Worm (Caenorhabditis elegans): ENCODE data around the gene ZC373.3.

The ZC373.3 gene

DNA sequence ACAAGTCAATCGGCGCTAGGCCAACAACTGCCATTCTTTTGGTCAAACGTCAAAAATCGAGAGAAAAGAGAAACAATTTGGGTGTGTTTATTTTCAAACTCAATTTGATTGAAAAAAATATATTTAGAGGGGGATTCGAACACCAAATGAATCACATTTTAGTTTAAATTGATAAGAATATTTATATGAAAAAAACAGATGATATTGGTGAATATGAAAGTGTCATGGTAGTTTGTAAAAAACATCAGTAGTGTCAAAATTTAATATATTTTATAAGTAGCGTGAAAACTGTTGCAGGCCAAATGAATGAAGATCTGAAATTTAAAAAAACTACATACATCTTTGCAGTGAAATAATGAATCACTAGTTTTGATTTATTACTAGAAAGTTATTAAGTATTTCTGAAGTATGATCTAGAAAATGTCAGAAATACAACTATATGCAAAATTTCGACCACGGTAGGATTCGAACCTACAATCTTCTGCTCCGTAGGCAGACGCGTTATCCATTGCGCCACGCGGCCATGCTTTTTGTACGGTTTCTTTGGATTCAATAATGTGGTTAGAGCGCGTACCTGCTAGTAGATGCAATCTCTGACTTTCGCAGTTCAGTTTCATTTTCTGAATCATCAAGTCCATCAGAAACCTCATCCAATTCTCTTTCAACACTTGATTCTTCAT, 42.2 kb upstream of the ZC373.3 start, which contains the start of gene F19C6.4 (continued):
- TF ChIP-seq nfya-2 (GFP tag; IDR thresholded peaks at IDR 0.05), result no peak
- TF ChIP-seq lin-35 (GFP tag; optimal IDR thresholded peaks at IDR 0.05), result no peak
- TF ChIP-seq nhr-179 (tag; optimal IDR thresholded peaks at IDR 0.05), result peak; percentile 47
- TF ChIP-seq egl-44 (GFP tag; IDR thresholded peaks at IDR 0.05), result peak; percentile 54; the same call in 1 of the 2 replicates
- TF ChIP-seq unc-130 (GFP tag; optimal IDR thresholded peaks at IDR 0.05), result peak; percentile 43
- peak; percentile 84 for TF ChIP-seq rpc-1 (optimal IDR thresholded peaks at IDR 0.05)
- peak; percentile 91 for TF ChIP-seq rpc-1 (tag; optimal IDR thresholded peaks at IDR 0.05)
- TF ChIP-seq lin-26 (GFP tag; IDR thresholded peaks at IDR 0.05), result peak; percentile 78
- TF ChIP-seq hrde-1 (tag; optimal IDR thresholded peaks at IDR 0.05; ENCODE audit: borderline replicate concordance), result peak; percentile 35
- TF ChIP-seq rcor-1 (GFP tag; IDR thresholded peaks at IDR 0.05), result 0 out of 2 replicates have a peak, but pooled peaks have one; percentile 40
- TF ChIP-seq xnd-1 (tag; optimal IDR thresholded peaks at IDR 0.05), result no peak
- TF ChIP-seq nhr-80 (tag; optimal IDR thresholded peaks at IDR 0.05), result peak; percentile 11

DNA sequence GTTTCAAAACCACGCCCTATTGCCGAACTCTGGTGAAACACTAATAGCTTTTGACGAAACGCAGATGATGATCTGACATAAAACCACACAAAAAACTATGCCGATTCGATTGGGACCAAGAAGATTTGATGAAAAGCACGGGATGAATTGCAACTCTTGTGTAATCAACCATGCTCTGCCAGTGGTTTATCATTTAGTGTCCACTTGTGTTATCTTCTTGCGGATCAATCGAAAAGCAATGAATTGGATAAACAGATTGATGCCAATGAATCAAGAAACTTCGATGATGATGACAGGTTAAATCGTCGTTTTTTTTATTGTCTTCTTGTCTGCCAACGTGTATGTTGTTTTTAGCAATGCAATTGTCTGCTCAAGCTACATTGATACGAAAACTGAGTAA, 38.3 kb upstream of the ZC373.3 start, which contains the start of gene F42G10.1:
Gene F42G10.1 (minus strand): TSS at position 151 of the 400 bp plus-strand sequence.
- TF ChIP-seq Y67H2A.10 (GFP tag; conservative IDR thresholded peaks at IDR 0.05) (no peak), lag-1 (GFP tag; IDR thresholded peaks at IDR 0.05) (no peak), chd-7 (tag; optimal IDR thresholded peaks at IDR 0.05) (no peak), ceh-91 (GFP tag; IDR thresholded peaks at IDR 0.05) (no peak), F22D6.2 (tag; optimal IDR thresholded peaks at IDR 0.05) (no peak), Y53G8AR.9 (GFP tag; conservative IDR thresholded peaks at IDR 0.05) (no peak), lin-40 (tag; optimal IDR thresholded peaks at IDR 0.05) (no peak), Y53F4B.3 (GFP tag; IDR thresholded peaks at IDR 0.05) (no peak), let-526 (GFP tag; IDR thresholded peaks at IDR 0.05) (no peak), ccch-3 (GFP tag; optimal IDR thresholded peaks at IDR 0.05) (no peak), hsf-1 (GFP tag; IDR thresholded peaks at IDR 0.05) (no peak), xnd-1 (tag; optimal IDR thresholded peaks at IDR 0.05) (no peak), dox-1 (GFP tag; IDR thresholded peaks at IDR 0.05) (no peak), mcd-1 (GFP tag; IDR thresholded peaks at IDR 0.05) (no peak), F55B11.4 (tag; optimal IDR thresholded peaks at IDR 0.05; ENCODE audit: borderline replicate concordance, insufficient read depth) (no peak), zfh-2 (GFP tag; conservative IDR thresholded peaks at IDR 0.05) (no peak), fkh-3 (tag; optimal IDR thresholded peaks at IDR 0.05) (no peak), hrde-1 (tag; optimal IDR thresholded peaks at IDR 0.05; ENCODE audit: borderline replicate concordance) (no peak), ets-4 (GFP tag; optimal IDR thresholded peaks at IDR 0.05) (no peak), mel-28 (tag; optimal IDR thresholded peaks at IDR 0.05; ENCODE audit: borderline replicate concordance) (no peak)

DNA sequence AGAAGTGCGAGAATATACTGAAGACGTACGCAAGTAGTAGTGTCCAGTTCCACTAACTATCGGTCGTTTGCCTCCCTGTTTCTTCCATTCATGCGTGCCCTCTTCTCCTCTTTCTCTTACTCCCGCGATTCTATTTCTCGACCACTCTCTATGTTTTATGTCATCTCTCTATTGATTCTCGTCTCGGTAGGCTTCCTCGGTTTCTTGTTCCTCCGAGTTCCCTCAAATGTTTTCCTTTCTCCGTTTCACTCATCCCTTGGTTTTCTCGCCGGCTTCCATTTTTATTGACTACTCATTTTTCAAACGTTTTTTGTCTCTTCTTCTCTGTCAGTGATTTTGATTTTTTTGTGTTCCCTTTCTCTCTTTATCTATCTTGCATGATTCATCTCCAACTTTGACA, 34.0 kb upstream of the ZC373.3 start:
- TF ChIP-seq aptf-3 (GFP tag; IDR thresholded peaks at IDR 0.05), result no peak
- peak; percentile 37 for TF ChIP-seq K12H6.12 (tag; optimal IDR thresholded peaks at IDR 0.05)
- TF ChIP-seq lin-40 (tag; optimal IDR thresholded peaks at IDR 0.05), result peak; percentile 35
- no peak for TF ChIP-seq mes-4 (tag; optimal IDR thresholded peaks at IDR 0.05)
- no peak for TF ChIP-seq nfyb-1 (GFP tag; IDR thresholded peaks at IDR 0.05)
- TF ChIP-seq F55B11.4 (tag; optimal IDR thresholded peaks at IDR 0.05; ENCODE audit: borderline replicate concordance, insufficient read depth), result no peak
- TF ChIP-seq bed-1 (GFP tag; IDR thresholded peaks at IDR 0.05), result no peak
- TF ChIP-seq lag-1 (GFP tag; IDR thresholded peaks at IDR 0.05), result no peak
- TF ChIP-seq zfh-2 (GFP tag; conservative IDR thresholded peaks at IDR 0.05), result no peak
- no peak for TF ChIP-seq mel-28 (tag; optimal IDR thresholded peaks at IDR 0.05; ENCODE audit: borderline replicate concordance)
- no peak for TF ChIP-seq hlh-26 (GFP tag; conservative IDR thresholded peaks at IDR 0.05)
- TF ChIP-seq ztf-3 (GFP tag; optimal IDR thresholded peaks at IDR 0.05), result no peak
- no peak for TF ChIP-seq ceh-40 (GFP tag; IDR thresholded peaks at IDR 0.05)
- no peak for TF ChIP-seq tbp1 (GFP tag; optimal IDR thresholded peaks at IDR 0.05)
- TF ChIP-seq rpc-1 (optimal IDR thresholded peaks at IDR 0.05), result no peak
- TF ChIP-seq rpc-1 (tag; optimal IDR thresholded peaks at IDR 0.05), result no peak
- no peak for TF ChIP-seq pbrm-1 (GFP tag; IDR thresholded peaks at IDR 0.05)
- peak; percentile 25 for TF ChIP-seq nhr-80 (tag; optimal IDR thresholded peaks at IDR 0.05)
